Fruit fly (Drosophila melanogaster): ENCODE data around the gene dmt.

dmt gene

DNA sequence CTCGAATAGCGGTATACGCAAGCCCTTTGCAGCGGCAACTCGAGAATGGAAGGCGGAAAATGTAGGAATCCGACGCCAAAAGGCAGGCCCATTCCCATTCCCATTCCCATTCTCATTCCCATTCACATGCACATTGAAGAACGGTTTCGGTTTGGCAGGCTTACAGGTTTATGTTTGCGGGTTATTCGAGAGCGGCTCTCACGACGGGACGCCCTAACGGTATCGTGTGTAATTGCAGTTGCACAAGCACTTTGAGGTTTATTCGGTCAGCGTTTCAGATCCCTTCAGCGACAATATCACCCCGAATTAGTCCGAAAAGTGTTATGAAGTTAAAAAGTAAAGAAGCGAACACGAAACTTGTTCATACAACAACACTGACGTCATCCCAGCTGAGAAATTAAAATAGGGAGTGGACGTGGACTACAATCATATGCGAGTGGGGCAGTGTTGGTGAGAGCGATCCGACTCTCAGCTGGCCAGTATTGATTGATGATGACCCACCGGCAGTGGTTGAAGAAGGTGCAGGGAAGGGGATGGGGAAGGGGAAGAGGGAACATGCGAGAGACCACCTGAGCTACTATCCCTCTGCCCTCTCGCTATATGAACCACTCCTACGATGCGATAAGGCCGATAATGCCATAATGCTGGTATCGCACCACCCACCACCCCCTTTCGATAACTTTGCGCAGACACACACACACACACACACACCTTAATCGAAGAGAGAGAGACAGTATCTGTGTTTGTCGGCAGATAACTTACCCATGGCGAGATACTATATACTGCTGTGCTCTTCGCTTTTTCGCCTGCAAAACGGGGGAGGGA, 6.5 kb upstream of the dmt start (continued):
- TF ChIP-seq ro (GFP tag; IDR thresholded peaks at IDR 0.05) (no peak), Bdp1 (GFP tag; optimal IDR thresholded peaks at IDR 0.05) (no peak), Fer1 (GFP tag; optimal IDR thresholded peaks at IDR 0.05) (no peak), CG8944 (GFP tag; optimal IDR thresholded peaks at IDR 0.05) (no peak), Gsc (GFP tag; IDR thresholded peaks at IDR 0.05) (no peak), bigmax (GFP tag; optimal IDR thresholded peaks at IDR 0.05) (no peak), CG13894 (tag; optimal IDR thresholded peaks at IDR 0.05) (peak; percentile 83), Dbx (GFP tag; IDR thresholded peaks at IDR 0.05) (no peak), YL-1 (GFP tag; optimal IDR thresholded peaks at IDR 0.05) (no peak), CG13287 (GFP tag; IDR thresholded peaks at IDR 0.05; ENCODE audit: partially characterized antibody) (no peak), CG7357 (GFP tag; IDR thresholded peaks at IDR 0.05) (no peak), CG30403 (GFP tag; optimal IDR thresholded peaks at IDR 0.05) (no peak), CG10147 (GFP tag; optimal IDR thresholded peaks at IDR 0.05) (no peak), unc-4 (GFP tag; IDR thresholded peaks at IDR 0.05; ENCODE audit: partially characterized antibody) (no peak), Vsx1 (GFP tag; optimal IDR thresholded peaks at IDR 0.05) (no peak), gro (GFP tag; optimal IDR thresholded peaks at IDR 0.05) (no peak), lov (optimal IDR thresholded peaks at IDR 0.05) (no peak), lov (GFP tag; IDR thresholded peaks at IDR 0.05) (no peak), ATbp (GFP tag; optimal IDR thresholded peaks at IDR 0.05) (no peak), mirr (GFP tag; optimal IDR thresholded peaks at IDR 0.05) (peak; percentile 90), CG8359 (GFP tag; optimal IDR thresholded peaks at IDR 0.05; ENCODE audit: borderline replicate concordance) (no peak), NFAT (GFP tag; IDR thresholded peaks at IDR 0.05) (no peak), kay (GFP tag; optimal IDR thresholded peaks at IDR 0.05) (peak; percentile 40), sisA (GFP tag; IDR thresholded peaks at IDR 0.05) (no peak), Poxn (GFP tag; IDR thresholded peaks at IDR 0.05) (no peak), CG2202 (tag; optimal IDR thresholded peaks at IDR 0.05) (no peak), ranshi (GFP tag; IDR thresholded peaks at IDR 0.05) (no peak), CG3995 (GFP tag; optimal IDR thresholded peaks at IDR 0.05) (no peak), fd96Cb (tag; optimal IDR thresholded peaks at IDR 0.05) (no peak), ab (GFP tag; optimal IDR thresholded peaks at IDR 0.05) (no peak), Blimp-1 (GFP tag; optimal IDR thresholded peaks at IDR 0.05) (no peak), twi (tag; optimal IDR thresholded peaks at IDR 0.05) (no peak), zen2 (GFP tag; IDR thresholded peaks at IDR 0.05; ENCODE audit: partially characterized antibody) (no peak), bbx (GFP tag; IDR thresholded peaks at IDR 0.05; ENCODE audit: partially characterized antibody) (no peak), CG4328 (GFP tag; optimal IDR thresholded peaks at IDR 0.05) (no peak), tap (tag; optimal IDR thresholded peaks at IDR 0.05) (no peak), p53 (GFP tag; optimal IDR thresholded peaks at IDR 0.05) (no peak), Doc3 (GFP tag; IDR thresholded peaks at IDR 0.05; ENCODE audit: partially characterized antibody) (no peak), CG11085 (GFP tag; IDR thresholded peaks at IDR 0.05) (no peak), Ptx1 (GFP tag; IDR thresholded peaks at IDR 0.05) (no peak), bowl (GFP tag; IDR thresholded peaks at IDR 0.05) (no peak), Awh (GFP tag; IDR thresholded peaks at IDR 0.05) (no peak), wdn (GFP tag; IDR thresholded peaks at IDR 0.05) (no peak), fu2 (GFP tag; optimal IDR thresholded peaks at IDR 0.05) (no peak), Bteb2 (GFP tag; optimal IDR thresholded peaks at IDR 0.05) (no peak), CG11398 (GFP tag; optimal IDR thresholded peaks at IDR 0.05) (no peak), Atf3 (GFP tag; optimal IDR thresholded peaks at IDR 0.05) (peak; percentile 34), Nf-YB (GFP tag; optimal IDR thresholded peaks at IDR 0.05) (peak; percentile 14), CG1792 (GFP tag; optimal IDR thresholded peaks at IDR 0.05) (no peak), CG30020 (tag; optimal IDR thresholded peaks at IDR 0.05) (no peak)
